Worm (Caenorhabditis elegans): Measurements from ENCODE around the gene lgc-35.

- TF ChIP-seq ztf-4 (tag; optimal IDR thresholded peaks at IDR 0.05) (no peak), pqm-1 (tag; optimal IDR thresholded peaks at IDR 0.05) (no peak), ztf-11 (tag; optimal IDR thresholded peaks at IDR 0.05) (no peak), egl-27 (tag; optimal IDR thresholded peaks at IDR 0.05) (no peak), unc-98 (GFP tag; IDR thresholded peaks at IDR 0.05) (no peak), ceh-8 (GFP tag; optimal IDR thresholded peaks at IDR 0.05) (no peak), hlh-17 (GFP tag; optimal IDR thresholded peaks at IDR 0.05; ENCODE audit: borderline replicate concordance) (no peak), nhr-90 (tag; optimal IDR thresholded peaks at IDR 0.05; ENCODE audit: poor library complexity) (no peak), lin-39 (tag; optimal IDR thresholded peaks at IDR 0.05) (no peak), nhr-77 (tag; optimal IDR thresholded peaks at IDR 0.05) (no peak), snpc-4 (tag; optimal IDR thresholded peaks at IDR 0.05) (no peak), lin-13 (GFP tag; optimal IDR thresholded peaks at IDR 0.05) (no peak), snu-23 (GFP tag; optimal IDR thresholded peaks at IDR 0.05) (no peak)
Observed at ce11 chrII:12789497-12789896, 50.5 kb downstream of the lgc-35 start.

Measured in whole organism, L1 larva.